Fruit fly (Drosophila melanogaster): ENCODE data around the gene CG44532.

CG44532 gene

DNA sequence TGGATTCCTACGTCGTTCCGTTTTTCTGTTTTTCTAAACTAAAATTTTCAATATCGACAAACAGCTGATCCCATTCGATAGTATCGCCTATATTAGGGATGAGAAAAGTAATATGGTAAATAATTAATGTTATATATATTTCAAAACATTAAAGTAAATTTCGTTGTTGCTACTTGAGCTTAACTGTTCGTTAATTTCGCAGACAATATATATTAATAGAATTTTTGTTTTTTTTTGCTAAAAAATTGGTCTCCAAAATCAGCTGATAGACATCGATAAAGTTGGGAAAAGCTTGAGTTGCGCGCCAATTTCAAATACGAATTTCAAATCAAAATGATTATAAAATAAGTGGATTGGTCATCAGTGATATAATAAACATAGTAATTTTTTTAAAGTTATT lies 34.5 kb downstream of the CG44532 start, which contains the start of gene CG12118 (continued):
- TF ChIP-seq CG17186 (GFP tag; optimal IDR thresholded peaks at IDR 0.05) = peak; percentile 38
- no peak for TF ChIP-seq pan (optimal IDR thresholded peaks at IDR 0.05)
- TF ChIP-seq pan (GFP tag; optimal IDR thresholded peaks at IDR 0.05 in 1 of 2, IDR thresholded peaks at IDR 0.05 in 1 of 2) = peak in 1 of 2 experiments; percentile 84
- TF ChIP-seq chif (GFP tag; optimal IDR thresholded peaks at IDR 0.05) = peak; percentile 0 to 52
- peak; percentile 91 for TF ChIP-seq CG34224 (GFP tag; IDR thresholded peaks at IDR 0.05; ENCODE audit: partially characterized antibody)
- TF ChIP-seq zen2 (GFP tag; IDR thresholded peaks at IDR 0.05; ENCODE audit: partially characterized antibody) = peak; percentile 69; the same call in 1 of the 3 replicates
- peak; percentile 80 for TF ChIP-seq CG3847 (GFP tag; IDR thresholded peaks at IDR 0.05)
- peak; percentile 41; the same call in 1 of the 2 replicates for TF ChIP-seq klu (GFP tag; IDR thresholded peaks at IDR 0.05)
- TF ChIP-seq GATAe (GFP tag; conservative IDR thresholded peaks at IDR 0.05) = no peak; the same call in 1 of the 2 replicates
- TF ChIP-seq Dad (GFP tag; optimal IDR thresholded peaks at IDR 0.05) = no peak
- TF ChIP-seq CG8944 (GFP tag; optimal IDR thresholded peaks at IDR 0.05) = peak; percentile 29
- TF ChIP-seq bowl (GFP tag; IDR thresholded peaks at IDR 0.05) = no peak
- no peak for TF ChIP-seq CG10431 (GFP tag; optimal IDR thresholded peaks at IDR 0.05)
- no peak for TF ChIP-seq dm (GFP tag; optimal IDR thresholded peaks at IDR 0.05)
- peak; percentile 68 for TF ChIP-seq lmd (GFP tag; IDR thresholded peaks at IDR 0.05)
- peak; percentile 60 for TF ChIP-seq sd (tag; optimal IDR thresholded peaks at IDR 0.05)
- peak; percentile 64 for TF ChIP-seq cato (GFP tag; optimal IDR thresholded peaks at IDR 0.05; ENCODE audit: borderline replicate concordance)
- TF ChIP-seq Scr (GFP tag; IDR thresholded peaks at IDR 0.05; ENCODE audit: partially characterized antibody) = peak; percentile 95
- TF ChIP-seq CG3065 (GFP tag; optimal IDR thresholded peaks at IDR 0.05) = peak; percentile 59
- no peak for TF ChIP-seq Hey (tag; optimal IDR thresholded peaks at IDR 0.05)
- TF ChIP-seq kay (GFP tag; optimal IDR thresholded peaks at IDR 0.05) = peak; percentile 62
- no peak for TF ChIP-seq dati (GFP tag; IDR thresholded peaks at IDR 0.05)
- no peak for TF ChIP-seq yki (optimal IDR thresholded peaks at IDR 0.05)
- peak; percentile 56 for TF ChIP-seq pho (GFP tag; optimal IDR thresholded peaks at IDR 0.05)
- peak; percentile 35 for TF ChIP-seq stwl (tag; optimal IDR thresholded peaks at IDR 0.05)
- TF ChIP-seq phol (tag; optimal IDR thresholded peaks at IDR 0.05) = peak; percentile 81
- TF ChIP-seq Hr78 (GFP tag; optimal IDR thresholded peaks at IDR 0.05) = no peak
- TF ChIP-seq Sry-β (GFP tag; optimal IDR thresholded peaks at IDR 0.05) = no peak
- no peak for TF ChIP-seq pros (GFP tag; optimal IDR thresholded peaks at IDR 0.05)
- peak; percentile 94 for TF ChIP-seq slbo (GFP tag; IDR thresholded peaks at IDR 0.05)
- TF ChIP-seq Drgx (GFP tag; IDR thresholded peaks at IDR 0.05) = peak; percentile 62
- TF ChIP-seq luna (GFP tag; optimal IDR thresholded peaks at IDR 0.05) = no peak
- peak; percentile 77 for TF ChIP-seq CG7372 (GFP tag; IDR thresholded peaks at IDR 0.05)
- peak; percentile 72 for TF ChIP-seq CG31441 (GFP tag; IDR thresholded peaks at IDR 0.05)
- TF ChIP-seq Hr39 (optimal IDR thresholded peaks at IDR 0.05) = no peak
- peak; percentile 27 for TF ChIP-seq CG34376 (GFP tag; optimal IDR thresholded peaks at IDR 0.05)
- TF ChIP-seq Antp (GFP tag; optimal IDR thresholded peaks at IDR 0.05) = no peak
- no peak for TF ChIP-seq kni (GFP tag; optimal IDR thresholded peaks at IDR 0.05)
- TF ChIP-seq CG15514 (GFP tag; optimal IDR thresholded peaks at IDR 0.05) = peak; percentile 88
- peak; percentile 76 for TF ChIP-seq Bteb2 (GFP tag; optimal IDR thresholded peaks at IDR 0.05)
- TF ChIP-seq CG6254 (GFP tag; optimal IDR thresholded peaks at IDR 0.05) = peak; percentile 41
- peak; percentile 88 for TF ChIP-seq sens (GFP tag)
- TF ChIP-seq repo (GFP tag; optimal IDR thresholded peaks at IDR 0.05) = no peak
- no peak for TF ChIP-seq CG14965 (GFP tag; optimal IDR thresholded peaks at IDR 0.05; ENCODE audit: borderline replicate concordance)
- TF ChIP-seq sc (optimal IDR thresholded peaks at IDR 0.05) = no peak
- TF ChIP-seq sc (GFP tag; optimal IDR thresholded peaks at IDR 0.05) = peak; percentile 46
- no peak for TF ChIP-seq toy (GFP tag; IDR thresholded peaks at IDR 0.05)
- TF ChIP-seq caup (GFP tag; optimal IDR thresholded peaks at IDR 0.05; ENCODE audit: severe bottlenecking) = peak; percentile 62
- TF ChIP-seq wor (GFP tag; IDR thresholded peaks at IDR 0.05) = peak; percentile 67
- TF ChIP-seq Hmr (GFP tag; optimal IDR thresholded peaks at IDR 0.05) = peak; percentile 72
- TF ChIP-seq jumu (GFP tag; optimal IDR thresholded peaks at IDR 0.05) = no peak
- peak; percentile 95 for TF ChIP-seq sna (GFP tag; IDR thresholded peaks at IDR 0.05; ENCODE audit: partially characterized antibody)
